Worm (Caenorhabditis elegans): Measurements from ENCODE around the gene dpy-10.

The dpy-10 gene

DNA sequence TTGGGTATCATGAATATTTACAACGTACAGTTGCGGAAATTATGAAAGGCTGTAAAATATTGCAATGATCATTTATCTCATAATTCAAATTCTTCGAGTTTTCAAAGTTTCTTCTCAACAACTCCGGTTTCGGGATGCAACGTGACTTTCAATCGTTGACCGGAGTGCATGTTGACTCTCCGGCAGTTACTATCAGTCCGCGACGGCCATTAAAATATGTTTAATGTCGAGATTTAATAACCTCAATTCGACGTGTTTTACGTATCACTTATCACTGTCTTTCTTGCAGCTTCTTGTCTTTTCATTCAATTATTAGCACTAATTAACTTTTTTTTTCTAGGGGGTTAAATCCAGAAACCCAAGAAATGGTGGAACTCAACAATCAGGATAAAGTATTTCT lies 6.2 kb upstream of the dpy-10 start, which contains the start of gene tsp-10:
TSS of gene tsp-10 (plus strand) at position 366 of the 400 bp plus-strand sequence.
- TF ChIP-seq drap-1 (GFP tag; optimal IDR thresholded peaks at IDR 0.05) (no peak), tbx-8 (GFP tag; optimal IDR thresholded peaks at IDR 0.05) (no peak), unc-62 (GFP tag; optimal IDR thresholded peaks at IDR 0.05) (no peak), flh-1 (GFP tag; optimal IDR thresholded peaks at IDR 0.05) (no peak), nhr-12 (tag; optimal IDR thresholded peaks at IDR 0.05) (no peak)

- TF ChIP-seq nhr-12 (tag; optimal IDR thresholded peaks at IDR 0.05) (no peak), mls-2 (tag; optimal IDR thresholded peaks at IDR 0.05) (no peak), sem-2 (GFP tag; optimal IDR thresholded peaks at IDR 0.05) (no peak), mep-1 (tag; optimal IDR thresholded peaks at IDR 0.05) (no peak), ztf-11 (tag; optimal IDR thresholded peaks at IDR 0.05) (no peak), mab-5 (tag; optimal IDR thresholded peaks at IDR 0.05) (no peak), elt-3 (tag; optimal IDR thresholded peaks at IDR 0.05) (no peak), ceh-43 (GFP tag; optimal IDR thresholded peaks at IDR 0.05) (no peak), nhr-237 (tag; optimal IDR thresholded peaks at IDR 0.05) (no peak), elt-1 (tag; optimal IDR thresholded peaks at IDR 0.05; ENCODE audit: borderline replicate concordance, insufficient read depth) (no peak), drap-1 (GFP tag; optimal IDR thresholded peaks at IDR 0.05) (no peak), blmp-1 (tag; optimal IDR thresholded peaks at IDR 0.05) (no peak), tbx-8 (GFP tag; optimal IDR thresholded peaks at IDR 0.05) (no peak)
Measured at ce11 chrII:6716638-6717037, 4.6 kb upstream of the dpy-10 start, which contains the start of the genes T14B4.5 and T14B4.20. TSS of gene T14B4.5 (plus strand) at chrII:6716863. TSS of gene T14B4.20 (plus strand) at chrII:6716901.

DNA sequence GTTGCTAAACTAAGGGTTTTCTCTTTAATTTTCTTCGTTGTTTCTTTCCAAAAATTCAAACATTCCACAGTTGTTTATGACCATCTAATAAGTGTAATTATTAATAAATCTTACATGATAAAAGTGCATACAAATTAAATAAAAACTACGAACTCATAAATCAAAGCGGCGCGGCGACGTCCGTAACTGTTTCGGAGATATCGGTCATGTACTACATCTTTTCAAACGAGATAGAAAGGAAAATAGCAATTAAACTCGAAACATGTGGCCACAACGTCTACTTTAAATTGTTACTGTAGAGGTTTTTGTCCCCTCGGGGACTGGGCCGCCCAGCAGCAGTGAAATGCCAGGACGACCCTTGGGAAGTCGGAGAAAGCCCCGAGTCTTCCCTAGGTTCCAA lies 3.8 kb upstream of the dpy-10 start:
- TF ChIP-seq ztf-11 (tag; optimal IDR thresholded peaks at IDR 0.05) (no peak), zip-8 (tag; optimal IDR thresholded peaks at IDR 0.05) (no peak), ham-2 (GFP tag; optimal IDR thresholded peaks at IDR 0.05) (no peak), nhr-28 (tag; optimal IDR thresholded peaks at IDR 0.05) (no peak), hlh-1 (tag; optimal IDR thresholded peaks at IDR 0.05) (no peak), drap-1 (GFP tag; optimal IDR thresholded peaks at IDR 0.05) (no peak), ceh-39 (tag; optimal IDR thresholded peaks at IDR 0.05) (no peak), mab-5 (tag; optimal IDR thresholded peaks at IDR 0.05) (no peak), ces-1 (GFP tag; optimal IDR thresholded peaks at IDR 0.05) (no peak), blmp-1 (tag; optimal IDR thresholded peaks at IDR 0.05) (no peak), ceh-43 (GFP tag; optimal IDR thresholded peaks at IDR 0.05) (no peak), sptf-1 (tag; optimal IDR thresholded peaks at IDR 0.05) (no peak)

DNA sequence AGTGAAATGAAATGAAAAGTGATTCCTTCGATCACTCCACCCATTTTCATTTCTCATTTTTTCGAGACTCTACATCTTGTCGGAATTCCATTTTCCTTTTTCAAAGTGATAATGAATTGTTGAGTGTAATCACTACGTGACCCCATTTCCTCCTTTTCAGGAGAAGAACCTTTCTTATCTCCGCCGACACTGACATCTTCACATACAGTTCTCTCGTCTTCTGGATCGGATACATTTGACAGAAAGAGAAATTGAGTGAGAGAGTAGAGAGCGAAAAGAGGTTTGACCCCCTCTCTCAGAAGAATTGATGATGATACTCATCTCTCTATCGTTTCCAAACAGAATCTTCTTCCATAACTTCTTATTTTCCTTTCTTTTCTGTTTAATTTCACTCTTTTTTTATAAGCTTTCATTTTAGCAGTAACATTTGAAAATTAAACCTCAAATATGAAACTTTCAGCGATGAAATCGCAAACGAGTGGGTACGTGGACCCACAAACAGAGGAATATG lies 1.9 kb upstream of the dpy-10 start, which contains the start of gene dpy-2:
TSS of gene dpy-2 (plus strand) at position 461 of the 511 bp plus-strand sequence.
- peak; percentile 23 for TF ChIP-seq unc-62 (GFP tag; optimal IDR thresholded peaks at IDR 0.05)
- peak; percentile 82 for TF ChIP-seq blmp-1 (tag; optimal IDR thresholded peaks at IDR 0.05)
- no peak for TF ChIP-seq nhr-28 (tag; optimal IDR thresholded peaks at IDR 0.05)
- peak; percentile 8 for TF ChIP-seq elt-1 (tag; optimal IDR thresholded peaks at IDR 0.05; ENCODE audit: borderline replicate concordance, insufficient read depth)
- peak; percentile 34 for TF ChIP-seq elt-3 (tag; optimal IDR thresholded peaks at IDR 0.05)
- TF ChIP-seq tbx-8 (GFP tag; optimal IDR thresholded peaks at IDR 0.05) = no peak

DNA sequence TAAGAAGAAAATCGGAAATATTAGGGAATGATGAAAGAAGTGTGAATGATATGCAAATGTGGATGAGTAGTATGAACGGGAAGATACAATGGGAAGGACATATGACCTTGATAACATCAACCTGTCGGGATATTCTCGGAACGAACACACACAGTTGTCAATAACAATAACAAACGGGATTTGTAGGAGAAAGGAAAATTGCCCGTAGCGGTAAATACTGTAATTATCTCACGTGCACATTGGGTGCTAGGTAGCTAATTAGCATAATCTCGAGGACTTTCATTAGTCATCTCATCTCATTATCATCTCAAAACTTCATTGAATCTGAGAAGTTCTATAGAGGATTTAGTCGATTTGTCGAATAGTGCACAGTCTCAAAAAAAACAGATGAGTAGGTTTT lies 976 bp upstream of the dpy-10 start:
- TF ChIP-seq unc-62 (GFP tag; optimal IDR thresholded peaks at IDR 0.05) (peak; percentile 32), ham-2 (GFP tag; optimal IDR thresholded peaks at IDR 0.05) (peak; percentile 84), elt-1 (tag; optimal IDR thresholded peaks at IDR 0.05; ENCODE audit: borderline replicate concordance, insufficient read depth) (peak; percentile 51), lsy-2 (tag; optimal IDR thresholded peaks at IDR 0.05) (no peak)

DNA sequence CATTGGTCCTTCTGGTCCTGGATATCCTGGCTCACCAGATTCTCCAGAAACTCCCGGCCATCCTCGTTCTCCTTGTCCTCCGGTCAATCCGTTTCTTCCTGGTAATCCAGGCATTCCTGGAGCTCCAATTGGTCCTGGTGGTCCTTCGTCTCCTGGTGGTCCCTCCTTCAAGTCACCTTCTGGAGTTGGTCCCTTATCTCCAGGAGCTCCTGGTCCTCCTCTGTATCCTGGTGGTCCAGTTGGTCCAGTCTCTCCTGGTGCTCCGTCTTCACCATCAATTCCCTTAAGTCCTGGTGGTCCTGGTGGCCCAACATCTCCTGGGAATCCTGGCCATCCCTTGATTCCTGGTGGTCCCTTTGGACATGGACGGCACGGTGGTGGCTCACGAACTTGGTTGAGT lies 1.4 kb downstream of the dpy-10 start:
- TF ChIP-seq blmp-1 (tag; optimal IDR thresholded peaks at IDR 0.05) = no peak
- TF ChIP-seq unc-62 (GFP tag; optimal IDR thresholded peaks at IDR 0.05) = no peak
- no peak for TF ChIP-seq ztf-11 (tag; optimal IDR thresholded peaks at IDR 0.05)
- no peak for TF ChIP-seq ceh-83 (GFP tag; optimal IDR thresholded peaks at IDR 0.05)
- no peak for TF ChIP-seq zip-8 (tag; optimal IDR thresholded peaks at IDR 0.05)
- no peak for TF ChIP-seq M03D4.4 (tag; optimal IDR thresholded peaks at IDR 0.05)
- no peak for TF ChIP-seq ceh-39 (tag; optimal IDR thresholded peaks at IDR 0.05)
- no peak for TF ChIP-seq bed-3 (GFP tag; optimal IDR thresholded peaks at IDR 0.05)
- no peak for TF ChIP-seq flh-1 (GFP tag; optimal IDR thresholded peaks at IDR 0.05)
- TF ChIP-seq ham-2 (GFP tag; optimal IDR thresholded peaks at IDR 0.05) = no peak
- no peak for TF ChIP-seq sptf-1 (tag; optimal IDR thresholded peaks at IDR 0.05)
- no peak for TF ChIP-seq elt-1 (tag; optimal IDR thresholded peaks at IDR 0.05; ENCODE audit: borderline replicate concordance, insufficient read depth)
- no peak for TF ChIP-seq nhr-2 (tag; optimal IDR thresholded peaks at IDR 0.05)
- no peak for TF ChIP-seq elt-3 (tag; optimal IDR thresholded peaks at IDR 0.05)
- no peak for TF ChIP-seq lin-13 (tag; optimal IDR thresholded peaks at IDR 0.05)
- no peak for TF ChIP-seq ceh-43 (GFP tag; optimal IDR thresholded peaks at IDR 0.05)

Data from whole organism, mixed stage, embryonic.